Fruit fly (Drosophila melanogaster) whole organism, adult: ENCODE results near the gene Rsf1.

Experiments used
- CG1620 ChIP-seq: fragments of 200-800 bp; sonication (Bioruptor generic); optimal IDR thresholded peaks from 2 replicates; lab custom pipeline; 2016; ENCODE audit warnings: missing biosample characterization, missing genetic modification characterization
- CG33017 ChIP-seq: fragments of 200-800 bp; sonication (Bioruptor generic); optimal IDR thresholded peaks from 2 replicates; lab custom pipeline; 2018; ENCODE audit warnings: missing biosample characterization, mild to moderate bottlenecking, missing genetic modification characterization, moderate library complexity
- CG7045 ChIP-seq: fragments of 200-800 bp; sonication (Bioruptor generic); optimal IDR thresholded peaks from 2 replicates; lab custom pipeline; 2017; ENCODE audit warnings: missing biosample characterization, mild to moderate bottlenecking, missing genetic modification characterization
- Crg-1 ChIP-seq: fragments of 200-800 bp; sonication (Bioruptor generic); optimal IDR thresholded peaks from 2 replicates; lab custom pipeline; 2016; ENCODE audit warnings: missing biosample characterization, missing genetic modification characterization
- Mnt ChIP-seq: fragments of 200-800 bp; sonication (Bioruptor generic); optimal IDR thresholded peaks from 2 replicates; lab custom pipeline; 2016; ENCODE audit warnings: missing biosample characterization, mild to moderate bottlenecking, missing genetic modification characterization
- cnc ChIP-seq, 2 experiments: fragments of >200 bp; optimal IDR thresholded peaks; 2 replicates each; lab custom pipeline; 2017
- kay ChIP-seq: fragments of 200-800 bp; sonication (Bioruptor generic); peaks from one replicate; lab custom pipeline; 2016; ENCODE audit warnings: missing biosample characterization, missing genetic modification characterization, borderline replicate concordance
- ovo ChIP-seq: fragments of 200-800 bp; sonication (Bioruptor generic); optimal IDR thresholded peaks from 2 replicates; lab custom pipeline; 2016; ENCODE audit warnings: missing biosample characterization, missing genetic modification characterization
- pad ChIP-seq: fragments of 200-800 bp; sonication (Bioruptor generic); optimal IDR thresholded peaks from 3 replicates; lab custom pipeline; 2017; ENCODE audit warnings: missing biosample characterization, missing genetic modification characterization, mild to moderate bottlenecking, moderate library complexity, missing genetic modification reagents
- tj ChIP-seq: fragments of 200-800 bp; sonication (Bioruptor generic); optimal IDR thresholded peaks from 3 replicates; lab custom pipeline; 2017; ENCODE audit warnings: missing biosample characterization, mild to moderate bottlenecking, missing genetic modification characterization, moderate library complexity
- toe ChIP-seq: fragments of 200-800 bp; sonication (Bioruptor generic); optimal IDR thresholded peaks from 2 replicates; lab custom pipeline; 2016; ENCODE audit warnings: missing biosample characterization, missing genetic modification characterization

DNA sequence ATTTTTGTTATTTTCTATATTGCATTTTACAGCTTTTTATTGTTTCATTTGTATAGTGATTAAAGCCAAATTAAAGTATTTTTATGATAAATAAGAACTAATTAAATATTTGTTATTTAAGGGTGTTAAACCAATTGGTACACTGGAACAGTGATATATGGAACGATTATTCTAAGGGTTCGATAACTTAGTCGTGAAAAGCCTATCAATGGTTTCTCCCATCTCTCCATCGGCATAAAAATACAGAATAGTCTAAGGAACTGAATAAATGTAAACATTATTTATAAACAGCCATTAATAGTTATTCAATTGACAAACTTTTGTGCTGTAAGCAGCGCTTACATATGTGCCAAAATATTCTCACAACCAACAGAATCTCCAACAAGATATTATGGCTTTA, 1.8 kb upstream of the Rsf1 start, which contains the start of gene Mob3:
- TF ChIP-seq Mnt (no peak), CG7045 (no peak), cnc (optimal IDR thresholded peaks at IDR 0.05; lab: Kevin White, UChicago) (no peak), kay (GFP tag; lab: Kevin White, UChicago) (peak; percentile 41), toe (GFP tag; lab: Kevin White, UChicago) (no peak), CG33017 (tag; lab: Kevin White, UChicago) (no peak), pad (GFP tag; lab: Kevin White, UChicago) (no peak), tj (no peak), CG1620 (no peak), ovo (no peak), Crg-1 (no peak)
